Worm (Caenorhabditis elegans) whole organism, L1 larva: ENCODE data around the gene R12H7.4.
A peak's percentile ranks its signal among the peaks of the same experiment; 100 is the strongest.

ENCODE experiments used
- ceh-8 ChIP-seq: fragments of 200-800 bp; sonication (Bioruptor generic); optimal IDR thresholded peaks from 2 replicates; lab custom pipeline; 2018; ENCODE audit warnings: mild to moderate bottlenecking, missing genetic modification characterization, moderate library complexity, missing compliant biosample characterization
- ceh-90 ChIP-seq: sonication (generic microtip); optimal IDR thresholded peaks from 2 replicates; lab custom pipeline; 2016; ENCODE audit warnings: missing genetic modification characterization, missing compliant biosample characterization
- elt-3 ChIP-seq, 6 experiments: fragments of 150-350 bp in 1 of 6; sonication (generic microtip); optimal IDR thresholded peaks; 2 replicates each; lab custom pipeline; 2017 to 2018; ENCODE audit warnings: missing biosample characterization in 6 of 6, missing genetic modification characterization in 6 of 6, inconsistent platforms in 1 of 6
- jun-1 ChIP-seq: fragments of 150-350 bp; optimal IDR thresholded peaks from 2 replicates; lab custom pipeline; 2014; ENCODE audit warnings: missing biosample characterization, missing genetic modification reagents, missing genetic modification characterization
- nhr-20 ChIP-seq: sonication (generic microtip); optimal IDR thresholded peaks from 2 replicates; lab custom pipeline; 2016; ENCODE audit warnings: mild to moderate bottlenecking, missing genetic modification characterization, missing compliant biosample characterization
- nhr-76 ChIP-seq: sonication (generic microtip); optimal IDR thresholded peaks from 2 replicates; lab custom pipeline; 2017; ENCODE audit warnings: missing biosample characterization, missing genetic modification characterization

DNA sequence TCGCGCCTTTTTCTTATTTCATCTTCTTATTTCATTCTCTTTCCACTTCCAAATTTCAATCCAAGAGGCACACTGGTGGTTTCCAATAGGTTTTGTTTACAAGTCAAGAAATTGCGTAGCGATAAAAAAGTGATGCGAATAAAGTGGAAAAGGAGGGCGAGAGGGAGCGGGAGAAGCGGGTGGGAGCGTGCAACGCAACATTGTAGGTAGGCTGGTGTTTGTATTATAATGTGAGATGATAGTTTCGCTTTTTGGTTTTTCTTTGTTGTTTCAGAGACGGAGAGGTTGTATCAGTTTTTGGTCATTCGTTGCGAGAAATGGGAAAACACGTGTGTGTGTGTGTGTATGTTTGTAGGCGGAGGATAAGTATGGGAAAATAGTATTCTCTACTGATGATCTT lies 33.3 kb downstream of the R12H7.4 start:
- TF ChIP-seq nhr-20 (tag; lab: Kevin White, UChicago) (peak; percentile 89), jun-1 (no peak), ceh-90 (no peak), nhr-76 (no peak), elt-3 (tag; optimal IDR thresholded peaks at IDR 0.05; lab: Kevin White, UChicago) (peak in 5 of 6 experiments; percentile 37 to 85 (median 79)), ceh-8 (GFP tag; lab: Kevin White, UChicago) (no peak)
